Worm (Caenorhabditis elegans) whole organism, L4 larva: ENCODE measurements around the gene R11D1.13.

ENCODE experiments used
- R02D3.7 ChIP-seq: fragments of 150-350 bp; sonication (generic microtip); optimal IDR thresholded peaks from 3 replicates; lab custom pipeline; 2014; ENCODE audit warnings: missing biosample characterization, missing genetic modification characterization
- ceh-44 ChIP-seq: fragments of 200-800 bp; sonication (Bioruptor generic); IDR thresholded peaks from 2 replicates; pipeline ENCODE4 v1.3.6; 2022; ENCODE audit warnings: missing genetic modification reagents, missing genetic modification characterization, missing compliant biosample characterization
- ceh-62 ChIP-seq: sonication (generic microtip); optimal IDR thresholded peaks from 2 replicates; lab custom pipeline; 2017; ENCODE audit warnings: missing biosample characterization, missing genetic modification characterization
- ctbp-1 ChIP-seq: fragments of 200-800 bp; sonication (Bioruptor generic); IDR thresholded peaks from 2 replicates; pipeline ENCODE4 v1.3.6; 2022; ENCODE audit warnings: missing genetic modification reagents, missing genetic modification characterization, missing compliant biosample characterization
- hlh-30 ChIP-seq: sonication (generic microtip); optimal IDR thresholded peaks from 2 replicates; lab custom pipeline; 2017; ENCODE audit warnings: antibody characterized with exemption, mild to moderate bottlenecking, missing genetic modification characterization, missing compliant biosample characterization; ENCODE audit not compliant: insufficient read depth
- lsy-2 ChIP-seq, 2 experiments: fragments of 150-350 bp in 1 of 2; sonication (generic microtip) in 1 of 2; optimal IDR thresholded peaks; 2 replicates each; lab custom pipeline; 2014 to 2017; ENCODE audit warnings: missing biosample characterization in 2 of 2, missing genetic modification characterization in 2 of 2
- mep-1 ChIP-seq: fragments of 150-350 bp; sonication (generic microtip); optimal IDR thresholded peaks from 3 replicates; lab custom pipeline; 2014; ENCODE audit warnings: missing biosample characterization, missing genetic modification characterization
- nhr-77 ChIP-seq: fragments of 150-350 bp; optimal IDR thresholded peaks from 2 replicates; lab custom pipeline; 2014; ENCODE audit warnings: missing biosample characterization, missing genetic modification characterization
- unc-62 ChIP-seq, 3 experiments: fragments of 150-350 bp in 1 of 3; sonication (generic microtip); optimal IDR thresholded peaks in 2 of 3; peaks in 1 of 3; 1 replicate in 1 of 3; 2 replicates in 2 of 3; lab custom pipeline; 2014 to 2017; ENCODE audit warnings: missing biosample characterization in 3 of 3, missing genetic modification characterization in 3 of 3, missing genetic modification reagents in 3 of 3, missing genotype in 1 of 3

DNA sequence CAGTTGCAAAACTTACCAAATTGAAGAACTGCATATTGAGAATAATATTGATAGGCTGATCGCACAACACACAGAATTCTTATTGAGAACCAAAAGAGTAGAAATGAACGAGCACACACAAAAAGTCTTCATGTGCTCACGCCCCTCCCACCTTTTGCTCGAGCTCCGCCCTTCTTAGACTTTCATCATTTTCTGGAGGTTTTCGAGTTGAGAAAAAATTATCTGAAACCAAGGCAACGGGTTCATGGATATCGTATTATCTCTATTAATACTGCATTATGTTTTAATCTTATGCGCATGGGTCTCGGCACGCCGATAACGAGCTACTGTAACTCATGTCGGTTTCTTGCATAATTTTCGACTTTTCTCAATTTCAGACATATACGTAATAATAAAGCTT lies 1.1 kb upstream of the R11D1.13 start, which contains the start of gene R11D1.12:
- TF ChIP-seq nhr-77 (tag; lab: Kevin White, UChicago) (no peak), unc-62 (GFP tag; optimal IDR thresholded peaks at IDR 0.05 in 1 of 2; lab: Kevin White, UChicago) (no peak), unc-62 (tag; optimal IDR thresholded peaks at IDR 0.05; lab: Kevin White, UChicago) (no peak), R02D3.7 (tag; lab: Kevin White, UChicago) (no peak), mep-1 (tag; lab: Kevin White, UChicago) (no peak), lsy-2 (tag; optimal IDR thresholded peaks at IDR 0.05; lab: Kevin White, UChicago) (no peak), ceh-62 (no peak), ctbp-1 (GFP tag; lab: Robert Waterston, UW) (no peak), ceh-44 (GFP tag; lab: Robert Waterston, UW) (no peak), hlh-30 (tag; lab: Kevin White, UChicago) (no peak)
